Worm (Caenorhabditis elegans): Measurements from ENCODE around the gene flr-1.

Gene flr-1

ce11 chrX:13414974-13415373 is 41.4 kb downstream of the flr-1 start (continued):
- TF ChIP-seq snpc-4 (GFP tag; optimal IDR thresholded peaks at IDR 0.05) (peak; percentile 75), snpc-4 (tag; optimal IDR thresholded peaks at IDR 0.05) (peak in 3 of 4 experiments; percentile 3 to 82 (median 72)), C06A6.2 (GFP tag; conservative IDR thresholded peaks at IDR 0.05) (no peak), ztf-22 (GFP tag; optimal IDR thresholded peaks at IDR 0.05) (no peak), ceh-79 (tag; optimal IDR thresholded peaks at IDR 0.05) (peak; percentile 13), egl-18 (GFP tag; IDR thresholded peaks at IDR 0.05) (no peak), B0336.3 (GFP tag; IDR thresholded peaks at IDR 0.05) (no peak), madf-3 (GFP tag; IDR thresholded peaks at IDR 0.05) (no peak), ceh-58 (GFP tag; IDR thresholded peaks at IDR 0.05) (no peak), madf-8 (GFP tag; conservative IDR thresholded peaks at IDR 0.05) (no peak), repo-1 (tag; optimal IDR thresholded peaks at IDR 0.05) (no peak), mcd-1 (GFP tag; IDR thresholded peaks at IDR 0.05) (no peak; the same call in 1 of the 2 replicates), hmg-1.2 (GFP tag; IDR thresholded peaks at IDR 0.05) (peak; percentile 55), gei-17 (GFP tag; optimal IDR thresholded peaks at IDR 0.05) (no peak), sea-2 (GFP tag; IDR thresholded peaks at IDR 0.05) (no peak), F57A8.1 (GFP tag; optimal IDR thresholded peaks at IDR 0.05) (no peak), nhr-90 (tag; optimal IDR thresholded peaks at IDR 0.05) (peak; percentile 78), K12H6.12 (tag; optimal IDR thresholded peaks at IDR 0.05) (no peak), F55B11.4 (tag; optimal IDR thresholded peaks at IDR 0.05; ENCODE audit: borderline replicate concordance, insufficient read depth) (no peak), hrde-1 (tag; optimal IDR thresholded peaks at IDR 0.05; ENCODE audit: borderline replicate concordance) (peak; percentile 22), F23B12.7 (tag; optimal IDR thresholded peaks at IDR 0.05; ENCODE audit: insufficient read depth) (peak; percentile 64), F49E8.2 (tag; optimal IDR thresholded peaks at IDR 0.05; ENCODE audit: insufficient read depth) (no peak), him-1 (tag; optimal IDR thresholded peaks at IDR 0.05) (peak; percentile 85), attf-6 (GFP tag; IDR thresholded peaks at IDR 0.05) (no peak), pbrm-1 (GFP tag; IDR thresholded peaks at IDR 0.05) (no peak; the same call in 1 of the 2 replicates), T07F8.4 (tag; optimal IDR thresholded peaks at IDR 0.05) (peak; percentile 12), lin-40 (tag; optimal IDR thresholded peaks at IDR 0.05) (peak; percentile 43), mxl-1 (tag; optimal IDR thresholded peaks at IDR 0.05) (peak; percentile 33)

- TF ChIP-seq nhr-80 (tag; optimal IDR thresholded peaks at IDR 0.05): peak; percentile 49
- TF ChIP-seq dpl-1 (GFP tag; optimal IDR thresholded peaks at IDR 0.05): no peak
- no peak for TF ChIP-seq bed-1 (GFP tag; IDR thresholded peaks at IDR 0.05)
- no peak for TF ChIP-seq mes-4 (tag; optimal IDR thresholded peaks at IDR 0.05)
- TF ChIP-seq Y53G8AR.9 (GFP tag; conservative IDR thresholded peaks at IDR 0.05): no peak
These were observed 44.0 kb downstream of the flr-1 start for ce11 chrX:13412307-13412706.

DNA sequence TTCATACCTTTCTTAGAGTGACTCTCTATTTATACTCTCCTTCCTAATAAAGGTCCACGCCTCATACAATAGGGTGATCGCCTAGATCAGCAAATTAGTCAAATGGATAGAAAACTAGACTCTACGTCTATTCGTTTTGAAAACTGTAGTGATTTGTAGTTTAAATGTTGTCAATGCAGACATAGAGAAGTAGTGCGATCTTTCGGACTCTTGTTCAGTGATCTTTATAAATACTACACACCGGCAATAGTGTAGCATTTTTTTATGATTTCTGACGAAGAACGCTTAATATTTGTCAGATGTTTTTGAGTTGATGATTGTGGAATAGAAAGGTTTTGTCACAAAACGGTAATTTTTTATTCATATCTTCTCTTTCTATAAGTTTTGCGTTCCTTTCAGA is 45.0 kb downstream of the flr-1 start:
- TF ChIP-seq ztf-22 (GFP tag; optimal IDR thresholded peaks at IDR 0.05) (no peak), nhr-179 (tag; optimal IDR thresholded peaks at IDR 0.05) (no peak), ztf-25 (GFP tag; IDR thresholded peaks at IDR 0.05) (no peak), egl-44 (GFP tag; IDR thresholded peaks at IDR 0.05) (no peak), F57A8.1 (GFP tag; optimal IDR thresholded peaks at IDR 0.05) (no peak), snpc-1.1 (tag; optimal IDR thresholded peaks at IDR 0.05; ENCODE audit: insufficient read depth) (no peak), akir-1 (GFP tag; optimal IDR thresholded peaks at IDR 0.05) (no peak), bed-1 (GFP tag; IDR thresholded peaks at IDR 0.05) (no peak)

All from whole organism, young adult.